Fruit fly (Drosophila melanogaster) whole organism, wandering third instar larva: Measurements from ENCODE around the gene Npc2c.

ENCODE experiments used
- CrebA ChIP-seq: fragments of 200-800 bp; sonication (Bioruptor generic); optimal IDR thresholded peaks from 2 replicates; lab custom pipeline; 2016; ENCODE audit warnings: missing biosample characterization, mild to moderate bottlenecking, missing genetic modification characterization, borderline replicate concordance
- Dfd ChIP-seq: fragments of >200 bp; optimal IDR thresholded peaks from 2 replicates; lab custom pipeline; 2017; ENCODE audit warnings: missing biosample characterization, missing genetic modification characterization
- Hr78 ChIP-seq: fragments of >200 bp; optimal IDR thresholded peaks from 2 replicates; lab custom pipeline; 2017; ENCODE audit warnings: missing biosample characterization, missing genetic modification characterization
- Jra ChIP-seq: sonication (Bioruptor generic); optimal IDR thresholded peaks from 2 replicates; lab custom pipeline; 2016; ENCODE audit warnings: missing biosample characterization, missing genetic modification characterization
- N ChIP-seq: fragments of >200 bp; optimal IDR thresholded peaks from 2 replicates; lab custom pipeline; 2018; ENCODE audit warnings: missing biosample characterization, missing external identifiers, missing genetic modification characterization
- Vsx2 ChIP-seq: fragments of 200-300, 225-300 bp; sonication (Bioruptor generic); optimal IDR thresholded peaks from 2 replicates; lab custom pipeline; 2018; ENCODE audit warnings: missing biosample characterization, missing genetic modification characterization; ENCODE audit not compliant: partially characterized antibody
- h ChIP-seq: fragments of 200-800 bp; sonication (Bioruptor generic); optimal IDR thresholded peaks from 3 replicates; lab custom pipeline; 2016; ENCODE audit warnings: missing biosample characterization, mild to moderate bottlenecking, missing genetic modification characterization
- psq ChIP-seq: fragments of 200-800 bp; sonication (Bioruptor generic); optimal IDR thresholded peaks from 3 replicates; lab custom pipeline; 2017; ENCODE audit warnings: missing biosample characterization, mild to moderate bottlenecking, missing genetic modification characterization, moderate library complexity
- sage ChIP-seq: fragments of 200-800 bp; sonication (Bioruptor generic); optimal IDR thresholded peaks from 2 replicates; lab custom pipeline; 2016; ENCODE audit warnings: missing biosample characterization, mild to moderate bottlenecking, missing genetic modification characterization

DNA sequence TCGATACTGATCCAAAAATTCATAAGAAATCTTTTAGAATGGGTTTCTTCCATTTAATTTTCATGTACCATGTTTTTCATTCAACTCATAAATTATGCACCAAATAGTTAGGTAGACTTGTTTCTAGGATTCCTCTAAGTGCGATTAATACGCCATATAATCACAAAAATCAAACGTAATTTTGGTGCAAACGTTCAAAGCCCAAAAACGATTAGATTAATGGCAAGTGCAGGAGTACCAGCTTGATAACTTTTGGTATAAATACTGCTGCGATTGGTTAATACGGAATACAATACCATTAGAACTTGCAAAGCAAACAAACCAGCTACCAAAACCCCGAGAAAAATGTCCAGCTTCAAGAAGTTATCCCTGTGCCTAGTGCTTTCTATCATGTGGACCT lies at the start of gene Npc2c:
- TF ChIP-seq Hr78 (no peak), Jra (GFP tag; lab: Kevin White, UChicago) (no peak), h (no peak), N (GFP tag; lab: Kevin White, UChicago) (no peak), CrebA (GFP tag; lab: Kevin White, UChicago) (no peak), sage (GFP tag; lab: Kevin White, UChicago) (no peak), Vsx2 (GFP tag; lab: Kevin White, UChicago) (no peak), psq (GFP tag; lab: Kevin White, UChicago) (no peak), Dfd (GFP tag; lab: Kevin White, UChicago) (no peak)
